Worm (Caenorhabditis elegans) whole organism, L1 larva: ENCODE data around the gene tag-65.

Source experiments
- aly-2 ChIP-seq: fragments of 150-350 bp; optimal IDR thresholded peaks from 2 replicates; lab custom pipeline; 2014; ENCODE audit warnings: missing biosample characterization, missing genetic modification characterization
- ceh-8 ChIP-seq: fragments of 200-800 bp; sonication (Bioruptor generic); optimal IDR thresholded peaks from 2 replicates; lab custom pipeline; 2018; ENCODE audit warnings: mild to moderate bottlenecking, missing genetic modification characterization, moderate library complexity, missing compliant biosample characterization
- egl-27 ChIP-seq, 2 experiments: fragments of 150-350 bp in 1 of 2; sonication (generic microtip); optimal IDR thresholded peaks; 3 replicates each; lab custom pipeline; 2017 to 2018; ENCODE audit warnings: missing biosample characterization in 2 of 2, missing genetic modification characterization in 2 of 2, missing genetic modification reagents in 2 of 2
- elt-3 ChIP-seq, 6 experiments: fragments of 150-350 bp in 1 of 6; sonication (generic microtip); optimal IDR thresholded peaks; 2 replicates each; lab custom pipeline; 2017 to 2018; ENCODE audit warnings: missing biosample characterization in 6 of 6, missing genetic modification characterization in 6 of 6, inconsistent platforms in 1 of 6
- fkh-10 ChIP-seq: sonication (generic microtip); optimal IDR thresholded peaks from 2 replicates; lab custom pipeline; 2017; ENCODE audit warnings: missing biosample characterization, missing genetic modification reagents, missing genetic modification characterization
- grh-1 ChIP-seq: fragments of 200-800 bp; sonication (Bioruptor generic); IDR thresholded peaks from 2 replicates; pipeline ENCODE4 v1.3.6; 2022; ENCODE audit warnings: missing genetic modification reagents, missing genetic modification characterization, missing compliant biosample characterization
- nhr-237 ChIP-seq: fragments of 150-350 bp; optimal IDR thresholded peaks from 2 replicates; lab custom pipeline; 2014; ENCODE audit warnings: missing biosample characterization, missing genetic modification characterization
- nhr-76 ChIP-seq: sonication (generic microtip); optimal IDR thresholded peaks from 2 replicates; lab custom pipeline; 2017; ENCODE audit warnings: missing biosample characterization, missing genetic modification characterization
- pqm-1 ChIP-seq: sonication (generic microtip); optimal IDR thresholded peaks from 3 replicates; lab custom pipeline; 2017; ENCODE audit warnings: missing biosample characterization, missing genetic modification characterization
- skn-1 ChIP-seq: fragments of 150-350 bp; optimal IDR thresholded peaks from 2 replicates; lab custom pipeline; 2014; ENCODE audit warnings: missing biosample characterization, missing genetic modification characterization

DNA sequence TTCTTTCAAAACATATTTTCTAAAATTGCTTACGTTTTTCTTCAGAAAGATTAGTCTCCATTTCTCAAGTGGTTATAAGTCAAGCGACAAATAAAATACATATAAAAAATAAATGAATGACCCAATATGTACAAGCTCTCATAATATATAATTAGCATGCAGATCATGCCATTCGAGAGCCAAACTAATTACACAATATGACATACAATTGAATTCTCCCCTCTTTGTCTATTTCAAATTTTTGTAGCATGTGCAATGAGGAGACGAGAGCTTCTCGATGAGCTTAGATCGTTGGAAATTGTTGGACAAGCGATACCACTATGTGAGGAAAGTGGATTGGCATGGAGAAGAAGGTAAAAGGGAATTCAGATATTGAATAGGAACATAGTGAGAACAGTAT is 28.9 kb upstream of the tag-65 start, which contains the start of gene hlh-34:
- TF ChIP-seq fkh-10 (GFP tag; lab: Kevin White, UChicago) (no peak), ceh-8 (no peak), pqm-1 (tag; lab: Kevin White, UChicago) (no peak), nhr-237 (tag; lab: Kevin White, UChicago) (no peak), aly-2 (tag; lab: Kevin White, UChicago) (no peak), skn-1 (tag; lab: Kevin White, UChicago) (no peak), elt-3 (tag; optimal IDR thresholded peaks at IDR 0.05; lab: Kevin White, UChicago) (no peak), egl-27 (tag; optimal IDR thresholded peaks at IDR 0.05; lab: Kevin White, UChicago) (no peak), nhr-76 (tag; lab: Kevin White, UChicago) (no peak), grh-1 (GFP tag; lab: Robert Waterston, UW) (no peak)
